Worm (Caenorhabditis elegans): ENCODE measurements around the gene pinn-1.
A peak's percentile ranks its signal among the peaks of the same experiment; 100 is the strongest.

The pinn-1 gene

DNA sequence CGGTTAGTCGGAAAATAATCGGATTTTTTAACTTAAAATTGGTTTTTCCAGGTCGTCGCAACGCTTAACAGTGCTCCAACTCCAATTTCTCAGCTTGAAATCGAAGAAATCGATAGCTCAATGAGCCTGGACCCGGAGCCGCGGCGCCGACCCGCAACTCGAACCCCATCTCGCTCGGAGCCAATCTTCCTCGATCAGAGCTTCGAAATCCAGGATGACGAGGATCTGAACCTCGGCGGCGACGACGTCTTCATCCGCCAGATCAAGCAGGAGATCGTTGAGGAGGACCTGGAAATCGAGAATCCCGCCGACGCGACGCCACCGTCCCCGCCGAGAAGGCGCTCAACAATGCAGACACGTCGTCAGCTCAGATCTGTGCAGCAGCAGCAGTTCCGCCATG is 31.4 kb upstream of the pinn-1 start:
- TF ChIP-seq mab-5 (tag; optimal IDR thresholded peaks at IDR 0.05) (no peak), ztf-11 (tag; optimal IDR thresholded peaks at IDR 0.05) (no peak), R02D3.7 (tag; optimal IDR thresholded peaks at IDR 0.05) (no peak), F13H6.1 (tag; optimal IDR thresholded peaks at IDR 0.05) (no peak), elt-3 (tag; optimal IDR thresholded peaks at IDR 0.05) (no peak), nhr-23 (tag; optimal IDR thresholded peaks at IDR 0.05) (no peak), zag-1 (tag; optimal IDR thresholded peaks at IDR 0.05) (no peak), nhr-21 (tag; optimal IDR thresholded peaks at IDR 0.05) (no peak), ztf-4 (tag; optimal IDR thresholded peaks at IDR 0.05) (no peak)

DNA sequence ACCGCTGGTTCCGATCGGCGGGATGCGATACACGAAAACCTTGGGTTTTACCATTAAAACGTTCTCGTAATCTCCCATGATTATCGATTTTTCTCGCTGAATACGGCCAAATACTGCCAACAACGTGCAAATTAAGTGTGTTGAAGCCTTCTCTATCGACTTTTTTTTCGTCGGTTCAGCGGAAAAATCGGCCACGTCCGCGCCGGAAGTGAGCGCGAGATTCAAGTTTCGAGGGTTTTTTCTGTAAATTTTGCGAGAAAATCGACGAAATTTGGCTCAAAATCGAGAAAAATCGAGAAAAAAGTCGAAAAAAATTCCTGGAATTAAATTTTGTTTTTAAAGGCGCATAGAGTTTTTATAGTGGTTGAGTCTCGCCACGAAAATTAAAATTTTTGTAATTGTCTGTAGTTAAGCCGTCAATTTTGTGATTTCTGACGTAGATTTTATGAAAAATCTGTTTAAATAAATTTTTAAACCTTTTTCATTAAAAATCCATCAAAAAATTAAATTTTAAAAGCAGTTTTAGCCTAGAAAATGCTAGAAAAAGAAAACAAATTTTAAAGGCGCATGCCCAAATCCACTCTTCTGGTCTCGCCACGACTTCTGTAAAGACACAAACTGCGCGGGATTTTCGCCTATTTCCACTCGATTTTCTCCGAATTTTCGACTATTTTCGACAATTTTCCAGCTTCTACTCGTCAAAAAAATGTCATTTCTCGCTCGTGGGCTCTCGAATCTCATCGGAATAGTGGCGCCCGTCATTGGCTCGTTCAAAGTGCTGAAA is 30.5 kb upstream of the pinn-1 start, which contains the start of the genes ncap-1 and Y110A2AR.1:
TSS of gene ncap-1 (minus strand) at position 241 of the 784 bp plus-strand sequence.
TSS of gene Y110A2AR.1 (plus strand) at position 637 of the 784 bp plus-strand sequence.
- TF ChIP-seq unc-55 (GFP tag; optimal IDR thresholded peaks at IDR 0.05) (peak; percentile 34), nhr-237 (tag; optimal IDR thresholded peaks at IDR 0.05) (no peak), gmeb-1 (tag; optimal IDR thresholded peaks at IDR 0.05) (peak; percentile 27), C34F6.9 (tag; optimal IDR thresholded peaks at IDR 0.05) (peak; percentile 19), unc-39 (tag; optimal IDR thresholded peaks at IDR 0.05) (no peak), dmd-4 (tag; optimal IDR thresholded peaks at IDR 0.05) (no peak), lsy-2 (tag; optimal IDR thresholded peaks at IDR 0.05) (peak in 1 of 2 experiments; percentile 25)

DNA sequence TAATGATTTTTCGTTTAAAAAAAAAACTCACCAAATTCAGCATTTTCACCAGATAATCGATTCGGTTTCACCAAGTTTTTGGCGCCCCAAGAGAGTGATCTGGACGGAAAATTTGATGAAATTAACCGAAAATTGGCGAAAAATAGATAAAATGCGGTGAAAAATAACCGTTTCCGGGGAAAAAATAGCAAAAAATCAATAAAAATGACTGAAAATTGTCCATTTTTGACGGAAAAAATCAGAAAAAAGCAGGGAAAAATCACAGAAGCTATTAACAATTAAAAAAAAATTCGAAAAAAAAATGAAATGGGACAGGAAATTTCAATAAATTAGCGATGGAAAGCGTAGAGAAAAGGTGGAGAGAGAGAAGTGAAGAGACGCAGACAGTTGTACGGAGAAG is 24.7 kb upstream of the pinn-1 start, which contains the start of gene ubc-15:
TSS of gene ubc-15 (minus strand) at position 101 of the 400 bp plus-strand sequence.
- TF ChIP-seq nhr-237 (tag; optimal IDR thresholded peaks at IDR 0.05) (no peak), crh-2 (tag; optimal IDR thresholded peaks at IDR 0.05) (no peak), ztf-4 (tag; optimal IDR thresholded peaks at IDR 0.05) (no peak), unc-55 (GFP tag; optimal IDR thresholded peaks at IDR 0.05) (peak; percentile 5)

DNA sequence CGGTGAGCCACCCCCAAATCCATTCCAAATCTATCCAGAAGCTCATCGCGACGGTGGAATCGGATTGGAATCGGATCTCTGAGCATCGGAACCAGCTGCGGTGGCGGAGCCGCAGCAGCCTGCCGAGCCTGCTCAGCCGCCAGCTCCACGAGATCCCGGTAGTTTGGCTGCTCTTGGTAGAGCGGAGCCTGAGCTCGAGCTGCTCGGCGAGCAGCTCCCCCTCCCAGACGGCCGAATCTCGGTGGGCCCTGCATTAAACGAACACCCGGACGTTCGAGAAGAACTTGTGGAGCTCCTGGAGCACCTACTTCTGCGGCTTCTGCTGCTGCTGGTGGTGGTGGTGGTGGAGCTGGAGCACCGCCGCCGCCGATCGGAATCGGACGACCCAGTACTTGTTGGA is 14.9 kb upstream of the pinn-1 start:
- TF ChIP-seq ztf-4 (tag; optimal IDR thresholded peaks at IDR 0.05) (no peak), lin-39 (tag; optimal IDR thresholded peaks at IDR 0.05) (no peak), ztf-11 (tag; optimal IDR thresholded peaks at IDR 0.05) (no peak), C34F6.9 (tag; optimal IDR thresholded peaks at IDR 0.05) (no peak), R02D3.7 (tag; optimal IDR thresholded peaks at IDR 0.05) (no peak), ceh-82 (tag; optimal IDR thresholded peaks at IDR 0.05) (no peak), peb-1 (tag; optimal IDR thresholded peaks at IDR 0.05) (no peak), Y55F3AM.14 (GFP tag; optimal IDR thresholded peaks at IDR 0.05) (no peak), ama-1 (optimal IDR thresholded peaks at IDR 0.05) (no peak), nhr-11 (tag; optimal IDR thresholded peaks at IDR 0.05) (no peak), skn-1 (tag; optimal IDR thresholded peaks at IDR 0.05) (no peak), nhr-77 (tag; optimal IDR thresholded peaks at IDR 0.05) (no peak), sma-3 (GFP tag; optimal IDR thresholded peaks at IDR 0.05) (no peak), unc-39 (tag; optimal IDR thresholded peaks at IDR 0.05) (no peak), ZK546.5 (tag; optimal IDR thresholded peaks at IDR 0.05) (no peak), nhr-12 (tag; optimal IDR thresholded peaks at IDR 0.05) (no peak), zag-1 (tag; optimal IDR thresholded peaks at IDR 0.05) (no peak), snpc-4 (tag; optimal IDR thresholded peaks at IDR 0.05) (no peak)

DNA sequence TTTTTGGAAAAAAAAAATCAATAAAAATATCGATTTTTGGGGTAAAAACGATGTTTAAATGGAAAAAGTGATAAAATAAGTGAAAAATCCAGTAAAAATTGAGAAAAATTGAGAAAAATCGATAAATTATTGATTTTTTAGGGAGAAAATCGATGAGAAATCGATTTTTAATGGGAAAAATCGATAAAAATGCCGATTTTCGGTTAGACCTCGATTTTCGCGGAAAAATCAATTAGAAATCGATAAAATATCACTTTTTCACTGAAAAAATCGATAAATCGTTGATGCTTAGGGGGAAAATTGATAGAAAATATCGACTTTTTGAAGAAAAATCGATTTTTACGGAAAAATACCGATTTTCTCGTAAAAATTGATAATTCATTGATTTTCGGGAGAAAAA is 12.4 kb upstream of the pinn-1 start:
- TF ChIP-seq Y55F3AM.14 (GFP tag; optimal IDR thresholded peaks at IDR 0.05): no peak
- TF ChIP-seq ceh-82 (tag; optimal IDR thresholded peaks at IDR 0.05): no peak
- no peak for TF ChIP-seq C34F6.9 (tag; optimal IDR thresholded peaks at IDR 0.05)
- no peak for TF ChIP-seq nhr-12 (tag; optimal IDR thresholded peaks at IDR 0.05)
- TF ChIP-seq nhr-25 (tag; optimal IDR thresholded peaks at IDR 0.05): no peak
- no peak for TF ChIP-seq ceh-16 (tag; optimal IDR thresholded peaks at IDR 0.05)
- no peak for TF ChIP-seq lin-13 (GFP tag; optimal IDR thresholded peaks at IDR 0.05)

DNA sequence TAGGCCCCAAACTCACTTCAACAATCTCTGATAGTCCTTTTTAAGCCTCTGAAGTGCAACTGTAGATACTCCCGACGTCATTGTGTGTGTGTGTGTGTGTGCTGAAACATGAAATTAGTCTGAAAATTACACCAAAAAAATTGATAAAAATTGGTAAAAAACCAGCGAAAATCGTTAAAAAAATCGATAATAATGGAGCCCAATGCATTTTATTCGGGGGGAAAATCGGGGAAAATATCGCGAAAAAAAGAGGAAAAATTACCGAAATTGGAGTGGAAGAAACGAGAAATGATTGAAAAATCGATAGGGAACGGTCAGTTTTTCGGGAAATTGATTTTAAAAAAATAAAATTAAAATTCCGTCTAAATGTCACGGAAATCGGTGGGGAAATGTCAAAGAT is 11.4 kb upstream of the pinn-1 start, which contains the start of gene ubc-26:
TSS of gene ubc-26 (minus strand) at position 101 of the 400 bp plus-strand sequence.
- TF ChIP-seq snpc-4 (tag; optimal IDR thresholded peaks at IDR 0.05) (no peak), lin-39 (tag; optimal IDR thresholded peaks at IDR 0.05) (no peak), nhr-21 (tag; optimal IDR thresholded peaks at IDR 0.05) (no peak), nhr-23 (tag; optimal IDR thresholded peaks at IDR 0.05) (no peak), unc-55 (GFP tag; optimal IDR thresholded peaks at IDR 0.05) (no peak), nhr-237 (tag; optimal IDR thresholded peaks at IDR 0.05) (no peak), C34F6.9 (tag; optimal IDR thresholded peaks at IDR 0.05) (no peak)
